Worm (Caenorhabditis elegans) whole organism, late embryonic: ENCODE results near the gene unc-17.

Experiments used
- T23F11.4 ChIP-seq: fragments of 200-800 bp; sonication (Bioruptor generic); optimal IDR thresholded peaks from 2 replicates; lab custom pipeline; 2018; ENCODE audit warnings: mild to moderate bottlenecking, missing genetic modification characterization, missing compliant biosample characterization
- ceh-19 ChIP-seq: fragments of 200-800 bp; sonication (Bioruptor generic); optimal IDR thresholded peaks from 2 replicates; lab custom pipeline; 2018; ENCODE audit warnings: mild to moderate bottlenecking, missing genetic modification characterization, missing compliant biosample characterization
- ceh-24 ChIP-seq: sonication (generic microtip); optimal IDR thresholded peaks from 2 replicates; lab custom pipeline; 2016; ENCODE audit warnings: mild to moderate bottlenecking, missing genetic modification characterization, missing compliant biosample characterization
- dmd-4 ChIP-seq: sonication (generic microtip); optimal IDR thresholded peaks from 2 replicates; lab custom pipeline; 2016; ENCODE audit warnings: borderline replicate concordance, missing genetic modification characterization, missing compliant biosample characterization
- elt-2 ChIP-seq: sonication (generic microtip); optimal IDR thresholded peaks from 2 replicates; lab custom pipeline; 2016; ENCODE audit warnings: missing genetic modification reagents, missing genetic modification characterization, missing compliant biosample characterization
- pat-9 ChIP-seq: fragments of 200-800 bp; sonication (Bioruptor generic); optimal IDR thresholded peaks from 2 replicates; lab custom pipeline; 2018; ENCODE audit warnings: mild to moderate bottlenecking, missing genetic modification characterization, moderate library complexity, missing compliant biosample characterization
- pha-2 ChIP-seq: sonication (generic microtip); optimal IDR thresholded peaks from 2 replicates; lab custom pipeline; 2017; ENCODE audit warnings: mild to moderate bottlenecking, missing genetic modification characterization, missing compliant biosample characterization

DNA sequence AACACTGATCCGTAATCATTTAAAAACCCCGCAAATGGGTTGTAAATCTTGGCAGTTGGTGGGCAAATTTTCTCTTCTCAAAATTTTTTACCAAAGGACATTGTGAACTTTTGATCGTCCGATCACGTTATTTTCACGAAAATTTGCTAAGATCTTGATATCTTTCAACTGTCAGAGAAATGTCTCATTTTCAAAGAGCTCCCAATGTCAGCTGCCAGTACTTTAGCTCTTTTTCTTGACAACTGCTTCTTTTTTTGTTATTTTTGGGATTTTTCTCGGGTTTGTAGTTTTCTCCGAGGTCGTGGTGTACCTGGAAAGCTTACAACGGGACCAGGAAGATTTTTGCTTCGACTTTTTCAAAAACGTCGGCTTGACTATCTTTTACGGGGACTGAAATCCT is 31.4 kb upstream of the unc-17 start:
- no peak for TF ChIP-seq T23F11.4
- TF ChIP-seq ceh-24 (tag; lab: Kevin White, UChicago), result no peak
- no peak for TF ChIP-seq dmd-4
- no peak for TF ChIP-seq ceh-19
- no peak for TF ChIP-seq pha-2 (tag; lab: Kevin White, UChicago)
- TF ChIP-seq pat-9, result no peak
- no peak for TF ChIP-seq elt-2 (tag; lab: Kevin White, UChicago)
